Worm (Caenorhabditis elegans) whole organism, young adult: Measurements from ENCODE around the gene ZK287.7.

ENCODE experiments used
- dpl-1 ChIP-seq: fragments of 150-350 bp; optimal IDR thresholded peaks from 2 replicates; lab custom pipeline; 2014; ENCODE audit warnings: missing biosample characterization, missing genetic modification reagents, missing genetic modification characterization
- ets-4 ChIP-seq: fragments of 200-800 bp; sonication (Bioruptor generic); optimal IDR thresholded peaks from 2 replicates; lab custom pipeline; 2018; ENCODE audit warnings: mild to moderate bottlenecking, missing genetic modification characterization, missing compliant biosample characterization

- TF ChIP-seq ets-4 (GFP tag; lab: Kevin White, UChicago): no peak
- TF ChIP-seq dpl-1: no peak
Observed at ce11 chrV:9685559-9685958, 7.3 kb upstream of the ZK287.7 start, which contains the start of gene ZK287.4.
